8 worm cellular contexts compared by ENCODE assay signal in genomic region chrIII:10906325-10906724, ce11.
TF ChIP-seq lines count a peak whose summit lies in the region.

No protein-coding gene starts in this region.

TF ChIP-seq in whole organism, L1 larva, 84 proteins besides CTCF, POLR2A, EP300 and RAD21 (continues in another document):
- TF ChIP-seq elt-3 (tag; optimal IDR thresholded peaks at IDR 0.05; lab: Kevin White, UChicago) (no peak), tlp-1 (tag; optimal IDR thresholded peaks at IDR 0.05; lab: Kevin White, UChicago) (no peak), grh-1 (GFP tag; IDR thresholded peaks at IDR 0.05; lab: Robert Waterston, UW) (no peak), egl-27 (tag; optimal IDR thresholded peaks at IDR 0.05; lab: Kevin White, UChicago) (no peak), lin-35 (GFP tag; optimal IDR thresholded peaks at IDR 0.05; lab: Kevin White, UChicago) (no peak), aly-2 (tag; optimal IDR thresholded peaks at IDR 0.05; lab: Kevin White, UChicago) (no peak), mdl-1 (tag; optimal IDR thresholded peaks at IDR 0.05; lab: Kevin White, UChicago) (no peak), ceh-88 (GFP tag; IDR thresholded peaks at IDR 0.05; lab: Robert Waterston, UW) (no peak), dsc-1 (tag; optimal IDR thresholded peaks at IDR 0.05; lab: Kevin White, UChicago) (peak; percentile 9), sox-4 (tag; optimal IDR thresholded peaks at IDR 0.05; lab: Kevin White, UChicago) (no peak), nhr-85 (tag; lab: Kevin White, UChicago) (no peak), nhr-77 (tag; optimal IDR thresholded peaks at IDR 0.05; lab: Kevin White, UChicago) (no peak), lin-14 (GFP tag; optimal IDR thresholded peaks at IDR 0.05; lab: Kevin White, UChicago) (no peak)

TF ChIP-seq in whole organism, L2 larva, 48 proteins besides CTCF, POLR2A, EP300 and RAD21 (continues in another document):
- no peak for TF ChIP-seq ZK546.5 (tag; optimal IDR thresholded peaks at IDR 0.05; lab: Kevin White, UChicago)
- no peak for TF ChIP-seq alr-1 (tag; optimal IDR thresholded peaks at IDR 0.05; lab: Kevin White, UChicago)
- TF ChIP-seq C34F6.9 (tag; optimal IDR thresholded peaks at IDR 0.05; lab: Kevin White, UChicago): peak; percentile 18
- TF ChIP-seq sma-3 (GFP tag; optimal IDR thresholded peaks at IDR 0.05; lab: Kevin White, UChicago): no peak
- no peak for TF ChIP-seq nhr-10 (tag; optimal IDR thresholded peaks at IDR 0.05; lab: Kevin White, UChicago)
- TF ChIP-seq mab-5 (tag; optimal IDR thresholded peaks at IDR 0.05; lab: Kevin White, UChicago): no peak
- TF ChIP-seq nhr-12 (tag; optimal IDR thresholded peaks at IDR 0.05; lab: Kevin White, UChicago): no peak
- no peak for TF ChIP-seq fos-1 (tag; optimal IDR thresholded peaks at IDR 0.05; lab: Kevin White, UChicago)
- TF ChIP-seq ceh-82 (tag; optimal IDR thresholded peaks at IDR 0.05; lab: Kevin White, UChicago): no peak
- no peak for TF ChIP-seq lin-13 (GFP tag; optimal IDR thresholded peaks at IDR 0.05; lab: Kevin White, UChicago)
- TF ChIP-seq unc-55 (GFP tag; optimal IDR thresholded peaks at IDR 0.05; lab: Kevin White, UChicago): peak; percentile 22
- TF ChIP-seq nhr-129 (tag; optimal IDR thresholded peaks at IDR 0.05; lab: Kevin White, UChicago): peak; percentile 5

TF ChIP-seq in whole organism, L3 larva, 47 proteins besides CTCF, POLR2A, EP300 and RAD21:
- TF ChIP-seq fos-1 (tag; optimal IDR thresholded peaks at IDR 0.05; lab: Kevin White, UChicago): no peak
- no peak for TF ChIP-seq ZK546.5 (tag; optimal IDR thresholded peaks at IDR 0.05; lab: Kevin White, UChicago)
- TF ChIP-seq nhr-28 (tag; optimal IDR thresholded peaks at IDR 0.05; lab: Kevin White, UChicago): no peak
- TF ChIP-seq hmg-11 (tag; optimal IDR thresholded peaks at IDR 0.05; lab: Kevin White, UChicago): peak; percentile 25
- no peak for TF ChIP-seq mml-1 (tag; optimal IDR thresholded peaks at IDR 0.05; lab: Kevin White, UChicago)

TF ChIP-seq in whole organism, L4 larva, 104 proteins besides CTCF, POLR2A, EP300 and RAD21 (continues in another document):
- TF ChIP-seq snpc-4 (tag; optimal IDR thresholded peaks at IDR 0.05; lab: Kevin White, UChicago): no peak
- no peak for TF ChIP-seq sdz-12 (GFP tag; optimal IDR thresholded peaks at IDR 0.05; lab: Kevin White, UChicago)
- no peak for TF ChIP-seq spr-1 (tag; optimal IDR thresholded peaks at IDR 0.05; lab: Kevin White, UChicago)
- TF ChIP-seq dmd-8 (GFP tag; IDR thresholded peaks at IDR 0.05; lab: Robert Waterston, UW): no peak
- TF ChIP-seq vab-7 (GFP tag; IDR thresholded peaks at IDR 0.05; lab: Robert Waterston, UW): no peak
- no peak for TF ChIP-seq dpl-1 (GFP tag; optimal IDR thresholded peaks at IDR 0.05; lab: Kevin White, UChicago)
- TF ChIP-seq nhr-48 (tag; optimal IDR thresholded peaks at IDR 0.05; lab: Kevin White, UChicago): no peak
- TF ChIP-seq cey-2 (tag; optimal IDR thresholded peaks at IDR 0.05; lab: Kevin White, UChicago; ENCODE audit: borderline replicate concordance, insufficient read depth): no peak
- peak; percentile 5 for TF ChIP-seq rbr-2 (tag; optimal IDR thresholded peaks at IDR 0.05; lab: Kevin White, UChicago)
- no peak for TF ChIP-seq nhr-10 (tag; optimal IDR thresholded peaks at IDR 0.05; lab: Kevin White, UChicago)
- no peak for TF ChIP-seq fos-1 (tag; optimal IDR thresholded peaks at IDR 0.05; lab: Kevin White, UChicago)
- no peak for TF ChIP-seq D1046.2 (GFP tag; IDR thresholded peaks at IDR 0.05; lab: Robert Waterston, UW)
- no peak for TF ChIP-seq ctbp-1 (GFP tag; IDR thresholded peaks at IDR 0.05; lab: Robert Waterston, UW)
- no peak for TF ChIP-seq lin-39 (tag; optimal IDR thresholded peaks at IDR 0.05; lab: Kevin White, UChicago)

TF ChIP-seq in whole organism, early embryonic, 17 proteins besides CTCF, POLR2A, EP300 and RAD21:
- TF ChIP-seq B0310.2 (tag; optimal IDR thresholded peaks at IDR 0.05; lab: Kevin White, UChicago): no peak
- TF ChIP-seq ceh-36 (tag; optimal IDR thresholded peaks at IDR 0.05; lab: Kevin White, UChicago): peak; percentile 30

TF ChIP-seq in whole organism, late embryonic, 69 proteins besides CTCF, POLR2A, EP300 and RAD21:
- TF ChIP-seq ceh-2 (tag; optimal IDR thresholded peaks at IDR 0.05; lab: Kevin White, UChicago) (no peak), ceh-48 (tag; optimal IDR thresholded peaks at IDR 0.05; lab: Kevin White, UChicago) (peak; percentile 27), che-1 (tag; optimal IDR thresholded peaks at IDR 0.05; lab: Kevin White, UChicago) (peak; percentile 15), ceh-34 (tag; optimal IDR thresholded peaks at IDR 0.05; lab: Kevin White, UChicago) (peak; percentile 87), pros-1 (tag; optimal IDR thresholded peaks at IDR 0.05; lab: Kevin White, UChicago) (no peak), tbx-2 (tag; optimal IDR thresholded peaks at IDR 0.05; lab: Kevin White, UChicago) (peak; percentile 9), K02D7.2 (tag; optimal IDR thresholded peaks at IDR 0.05; lab: Kevin White, UChicago) (no peak)

TF ChIP-seq in whole organism, mixed stage, embryonic, 35 proteins besides CTCF, POLR2A, EP300 and RAD21:
- peak; percentile 65 for TF ChIP-seq unc-120 (tag; optimal IDR thresholded peaks at IDR 0.05; lab: Kevin White, UChicago; ENCODE audit: poor library complexity, severe bottlenecking)
- TF ChIP-seq hlh-1 (tag; optimal IDR thresholded peaks at IDR 0.05; lab: Kevin White, UChicago): peak; percentile 95
- no peak for TF ChIP-seq elt-3 (tag; optimal IDR thresholded peaks at IDR 0.05; lab: Kevin White, UChicago)

TF ChIP-seq in whole organism, young adult, 124 proteins besides CTCF, POLR2A, EP300 and RAD21:
- no peak for TF ChIP-seq F22D6.2 (tag; optimal IDR thresholded peaks at IDR 0.05; lab: Kevin White, UChicago)
- TF ChIP-seq efl-1 (GFP tag; optimal IDR thresholded peaks at IDR 0.05; lab: Kevin White, UChicago): peak; percentile 10
- no peak for TF ChIP-seq ceh-91 (GFP tag; IDR thresholded peaks at IDR 0.05; lab: Robert Waterston, UW)
- no peak for TF ChIP-seq pha-4 (tag; optimal IDR thresholded peaks at IDR 0.05; lab: Kevin White, UChicago)
- TF ChIP-seq dpl-1 (GFP tag; optimal IDR thresholded peaks at IDR 0.05; lab: Kevin White, UChicago): peak; percentile 66
